Worm (Caenorhabditis elegans): ENCODE results near the gene R07G3.8.

The R07G3.8 gene

ce11 chrII:7598702-7599314 is 21.5 kb downstream of the R07G3.8 start, which contains the start of gene pgam-5 (continued):
- no peak for TF ChIP-seq mel-28 (tag; optimal IDR thresholded peaks at IDR 0.05; ENCODE audit: borderline replicate concordance)
- no peak for TF ChIP-seq let-607 (tag; optimal IDR thresholded peaks at IDR 0.05)
- TF ChIP-seq B0336.3 (GFP tag; IDR thresholded peaks at IDR 0.05): no peak
- peak; percentile 2 for TF ChIP-seq ztf-18 (tag; optimal IDR thresholded peaks at IDR 0.05)
- no peak for TF ChIP-seq lag-1 (GFP tag; IDR thresholded peaks at IDR 0.05)
- TF ChIP-seq mcd-1 (GFP tag; IDR thresholded peaks at IDR 0.05): no peak
- no peak for TF ChIP-seq ztf-28 (GFP tag; IDR thresholded peaks at IDR 0.05)
- TF ChIP-seq lir-1 (GFP tag; conservative IDR thresholded peaks at IDR 0.05): no peak
- TF ChIP-seq B0035.1 (tag; optimal IDR thresholded peaks at IDR 0.05): no peak
- no peak for TF ChIP-seq F52B5.7 (tag; optimal IDR thresholded peaks at IDR 0.05)
- no peak for TF ChIP-seq nfyb-1 (GFP tag; IDR thresholded peaks at IDR 0.05)
- TF ChIP-seq unc-130 (GFP tag; optimal IDR thresholded peaks at IDR 0.05): no peak
- peak; percentile 24; the same call in 1 of the 2 replicates for TF ChIP-seq D2030.7 (GFP tag; IDR thresholded peaks at IDR 0.05)
- TF ChIP-seq tlf-1 (GFP tag; optimal IDR thresholded peaks at IDR 0.05): no peak
- TF ChIP-seq F22D6.2 (tag; optimal IDR thresholded peaks at IDR 0.05): no peak
- no peak for TF ChIP-seq hlh-12 (tag; optimal IDR thresholded peaks at IDR 0.05)
- TF ChIP-seq K11D2.4 (GFP tag; IDR thresholded peaks at IDR 0.05): no peak
- peak; percentile 49; the same call in 1 of the 2 replicates for TF ChIP-seq F33H1.4 (GFP tag; IDR thresholded peaks at IDR 0.05)
- no peak for TF ChIP-seq aptf-3 (GFP tag; IDR thresholded peaks at IDR 0.05)
- no peak for TF ChIP-seq attf-6 (GFP tag; IDR thresholded peaks at IDR 0.05)
- TF ChIP-seq him-1 (tag; optimal IDR thresholded peaks at IDR 0.05): no peak
- no peak for TF ChIP-seq F23B12.7 (tag; optimal IDR thresholded peaks at IDR 0.05; ENCODE audit: insufficient read depth)
- no peak for TF ChIP-seq pha-4 (tag; optimal IDR thresholded peaks at IDR 0.05)
- TF ChIP-seq ceh-91 (GFP tag; IDR thresholded peaks at IDR 0.05): peak; percentile 71; the same call in 1 of the 2 replicates
- no peak for TF ChIP-seq B0261.1 (tag; optimal IDR thresholded peaks at IDR 0.05)
- no peak for TF ChIP-seq ceh-27 (GFP tag; optimal IDR thresholded peaks at IDR 0.05)
- no peak for TF ChIP-seq lsy-27 (tag; optimal IDR thresholded peaks at IDR 0.05; ENCODE audit: borderline replicate concordance, insufficient read depth)
- no peak for TF ChIP-seq cebp-2 (GFP tag; IDR thresholded peaks at IDR 0.05)
- TF ChIP-seq tbx-9 (tag; optimal IDR thresholded peaks at IDR 0.05; ENCODE audit: borderline replicate concordance): no peak
- peak; percentile 41 for TF ChIP-seq snpc-1.1 (tag; optimal IDR thresholded peaks at IDR 0.05; ENCODE audit: insufficient read depth)
- 0 out of 2 replicates have a peak, but pooled peaks have one; percentile 30 for TF ChIP-seq aptf-2 (GFP tag; conservative IDR thresholded peaks at IDR 0.05)
- no peak for TF ChIP-seq fkh-3 (tag; optimal IDR thresholded peaks at IDR 0.05)
- no peak for TF ChIP-seq ztf-22 (GFP tag; optimal IDR thresholded peaks at IDR 0.05)
- TF ChIP-seq nhr-120 (GFP tag; IDR thresholded peaks at IDR 0.05): no peak
- peak; percentile 61 for TF ChIP-seq xnd-1 (tag; optimal IDR thresholded peaks at IDR 0.05)
- peak; percentile 46 for TF ChIP-seq dox-1 (GFP tag; IDR thresholded peaks at IDR 0.05)
- no peak for TF ChIP-seq F39B2.1 (GFP tag; IDR thresholded peaks at IDR 0.05)
- TF ChIP-seq madf-3 (GFP tag; IDR thresholded peaks at IDR 0.05): 0 out of 2 replicates have a peak, but pooled peaks have one; percentile 12
- peak; percentile 37; the same call in 1 of the 2 replicates for TF ChIP-seq hmg-1.2 (GFP tag; IDR thresholded peaks at IDR 0.05)
- TF ChIP-seq snpc-3.4 (tag; optimal IDR thresholded peaks at IDR 0.05): peak; percentile 64
- TF ChIP-seq dpl-1 (GFP tag; optimal IDR thresholded peaks at IDR 0.05): peak; percentile 51
- no peak for TF ChIP-seq nfya-1 (tag; optimal IDR thresholded peaks at IDR 0.05; ENCODE audit: borderline replicate concordance, insufficient read depth)
- TF ChIP-seq lin-40 (tag; optimal IDR thresholded peaks at IDR 0.05): no peak
- no peak for TF ChIP-seq rpc-1 (optimal IDR thresholded peaks at IDR 0.05)
- no peak for TF ChIP-seq rpc-1 (tag; optimal IDR thresholded peaks at IDR 0.05)
- TF ChIP-seq lin-35 (GFP tag; optimal IDR thresholded peaks at IDR 0.05): no peak
- no peak for TF ChIP-seq attf-5 (GFP tag; optimal IDR thresholded peaks at IDR 0.05)

Measured in whole organism, young adult.